Fruit fly (Drosophila melanogaster) whole organism, embryonic: ENCODE data around the gene stwl.

Experiments
- Bdp1 ChIP-seq: fragments of 200-800 bp; sonication (Bioruptor generic); optimal IDR thresholded peaks from 3 replicates; lab custom pipeline; 2016; ENCODE audit warnings: missing biosample characterization, missing genetic modification characterization
- CG10462 ChIP-seq: fragments of 200-800 bp; sonication (Bioruptor generic); optimal IDR thresholded peaks from 2 replicates; lab custom pipeline; 2016; ENCODE audit warnings: missing biosample characterization, missing genetic modification characterization
- CG10959 ChIP-seq: fragments of 200-800 bp; sonication (Bioruptor generic); IDR thresholded peaks from 2 replicates; pipeline ENCODE4 v1.3.6; 2022; ENCODE audit warnings: missing biosample characterization, missing genetic modification characterization
- CG10979 ChIP-seq: fragments of 200-800 bp; sonication (Bioruptor generic); optimal IDR thresholded peaks from 2 replicates; lab custom pipeline; 2018; ENCODE audit warnings: missing biosample characterization, mild to moderate bottlenecking, missing genetic modification characterization, moderate library complexity
- CG11695 ChIP-seq: fragments of 200-800 bp; sonication (Bioruptor generic); IDR thresholded peaks from 3 replicates; pipeline ENCODE4 v1.3.6; 2022; ENCODE audit warnings: missing biosample characterization, missing genetic modification characterization
- CG14050 ChIP-seq: fragments of 200-800 bp; sonication (Bioruptor generic); IDR thresholded peaks from 3 replicates; pipeline ENCODE4 v1.3.6; 2022; ENCODE audit warnings: missing biosample characterization, missing genetic modification characterization
- CG14965 ChIP-seq: fragments of 200-800 bp; sonication (Bioruptor generic); optimal IDR thresholded peaks from 2 replicates; lab custom pipeline; 2016; ENCODE audit warnings: missing biosample characterization, missing genetic modification characterization, borderline replicate concordance
- CG1602 ChIP-seq: fragments of 200-800 bp; sonication (Bioruptor generic); optimal IDR thresholded peaks from 3 replicates; lab custom pipeline; 2016; ENCODE audit warnings: missing biosample characterization, missing genetic modification characterization
- CG17829 ChIP-seq: fragments of 200-800 bp; optimal IDR thresholded peaks from 2 replicates; lab custom pipeline; 2019; ENCODE audit warnings: missing biosample characterization, mild to moderate bottlenecking, missing genetic modification characterization, moderate library complexity
- CG17912 ChIP-seq: fragments of 200-800 bp; sonication (Bioruptor generic); optimal IDR thresholded peaks from 2 replicates; lab custom pipeline; 2018; ENCODE audit warnings: missing biosample characterization, mild to moderate bottlenecking, missing genetic modification characterization
- CG18599 ChIP-seq: fragments of 200-800 bp; sonication (Bioruptor generic); optimal IDR thresholded peaks from 3 replicates; lab custom pipeline; 2017; ENCODE audit warnings: missing biosample characterization, missing genetic modification characterization, mild to moderate bottlenecking, moderate library complexity, missing genetic modification reagents
- CG2199 ChIP-seq: fragments of 200-800 bp; sonication (Bioruptor generic); IDR thresholded peaks from 3 replicates; pipeline ENCODE4 v1.3.6; 2022; ENCODE audit warnings: missing biosample characterization, missing genetic modification characterization
- CG3163 ChIP-seq: fragments of 200-800 bp; sonication (Bioruptor generic); optimal IDR thresholded peaks from 3 replicates; lab custom pipeline; 2016; ENCODE audit warnings: missing biosample characterization, missing genetic modification characterization
- CG33213 ChIP-seq: fragments of 200-800 bp; sonication (Bioruptor generic); optimal IDR thresholded peaks from 3 replicates; lab custom pipeline; 2016; ENCODE audit warnings: missing biosample characterization, missing genetic modification characterization
- CG6175 ChIP-seq: fragments of 200-800 bp; sonication (Bioruptor generic); IDR thresholded peaks from 3 replicates; pipeline ENCODE4 v1.3.6; 2022; ENCODE audit warnings: missing biosample characterization, missing genetic modification characterization
- CG6254 ChIP-seq: fragments of 200-800 bp; sonication (Bioruptor generic); optimal IDR thresholded peaks from 3 replicates; lab custom pipeline; 2017; ENCODE audit warnings: mild to moderate bottlenecking, missing biosample characterization, missing genetic modification reagents, missing genetic modification characterization
- CG6854 ChIP-seq: fragments of 200-800 bp; sonication (Bioruptor generic); optimal IDR thresholded peaks from 3 replicates; lab custom pipeline; 2017; ENCODE audit warnings: missing biosample characterization, mild to moderate bottlenecking, missing genetic modification characterization
- CG7357 ChIP-seq: fragments of 200-800 bp; sonication (Bioruptor generic); IDR thresholded peaks from 3 replicates; pipeline ENCODE4 v1.3.6; 2022; ENCODE audit warnings: missing biosample characterization, missing genetic modification characterization
- CG9437 ChIP-seq: fragments of 200-800 bp; sonication (Bioruptor generic); optimal IDR thresholded peaks from 2 replicates; lab custom pipeline; 2018; ENCODE audit warnings: missing biosample characterization, mild to moderate bottlenecking, missing genetic modification characterization
- CG9609 ChIP-seq: fragments of 200-800 bp; sonication (Bioruptor generic); optimal IDR thresholded peaks from 3 replicates; lab custom pipeline; 2016; ENCODE audit warnings: missing biosample characterization, missing genetic modification characterization
- CG9797 ChIP-seq: fragments of 200-800 bp; sonication (Bioruptor generic); optimal IDR thresholded peaks from 3 replicates; lab custom pipeline; 2018; ENCODE audit warnings: missing biosample characterization, mild to moderate bottlenecking, missing genetic modification characterization
- Dek ChIP-seq: fragments of 200-800 bp; sonication (Bioruptor generic); optimal IDR thresholded peaks from 3 replicates; lab custom pipeline; 2019; ENCODE audit warnings: missing biosample characterization, mild to moderate bottlenecking, missing genetic modification characterization, moderate library complexity
- Dip3 ChIP-seq: fragments of 200-800 bp; sonication (Bioruptor generic); optimal IDR thresholded peaks from 3 replicates; lab custom pipeline; 2016; ENCODE audit warnings: missing biosample characterization, missing genetic modification characterization
- Drgx ChIP-seq: fragments of 200-800 bp; sonication (Bioruptor generic); IDR thresholded peaks from 2 replicates; pipeline ENCODE4 v1.3.6; 2022; ENCODE audit warnings: missing biosample characterization, missing genetic modification characterization
- Eip74EF ChIP-seq, 2 experiments: fragments of 200-800 bp in 1 of 2; fragments of >200 bp in 1 of 2; sonication (Bioruptor generic) in 1 of 2; optimal IDR thresholded peaks; 2 replicates each; lab custom pipeline; 2017 to 2019; ENCODE audit warnings: missing biosample characterization in 2 of 2, missing genetic modification characterization in 2 of 2, mild to moderate bottlenecking in 1 of 2, moderate library complexity in 1 of 2
- Ets65A ChIP-seq: fragments of 200-800 bp; sonication (Bioruptor generic); peaks from one replicate; lab custom pipeline; 2016; ENCODE audit warnings: missing biosample characterization, missing genetic modification characterization
- Gug ChIP-seq: fragments of 200-800 bp; sonication (Bioruptor generic); IDR thresholded peaks from 4 replicates; pipeline ENCODE4 v1.3.6; 2022; ENCODE audit warnings: missing biosample characterization, missing genetic modification characterization
- Hey ChIP-seq: fragments of 200-800 bp; sonication (Bioruptor generic); optimal IDR thresholded peaks from 3 replicates; lab custom pipeline; 2018; ENCODE audit warnings: missing biosample characterization, mild to moderate bottlenecking, missing genetic modification characterization
- Hr78 ChIP-seq, 2 experiments: fragments of 200-800 bp in 1 of 2; fragments of >200 bp in 1 of 2; sonication (Bioruptor generic) in 1 of 2; optimal IDR thresholded peaks; 2 replicates each; lab custom pipeline; 2017 to 2019; ENCODE audit warnings: missing biosample characterization in 2 of 2, missing genetic modification characterization in 2 of 2, mild to moderate bottlenecking in 1 of 2, moderate library complexity in 1 of 2
- NFAT ChIP-seq: fragments of 200-800 bp; sonication (Bioruptor generic); IDR thresholded peaks from 2 replicates; pipeline ENCODE4 v1.3.6; 2022; ENCODE audit warnings: missing biosample characterization, missing genetic modification characterization
- Nf-YB ChIP-seq: fragments of 200-800 bp; sonication (Bioruptor generic); optimal IDR thresholded peaks from 3 replicates; lab custom pipeline; 2019; ENCODE audit warnings: missing biosample characterization, mild to moderate bottlenecking, missing genetic modification characterization, moderate library complexity
- Nf-YC ChIP-seq: fragments of 200-800 bp; optimal IDR thresholded peaks from 3 replicates; lab custom pipeline; 2019; ENCODE audit warnings: missing biosample characterization, mild to moderate bottlenecking, missing genetic modification characterization, moderate library complexity
- Vsx1 ChIP-seq: fragments of 200-800 bp; sonication (Bioruptor generic); optimal IDR thresholded peaks from 2 replicates; lab custom pipeline; 2017; ENCODE audit warnings: missing biosample characterization, mild to moderate bottlenecking, missing genetic modification characterization, missing genetic modification reagents
- ara ChIP-seq: fragments of 200-800 bp; sonication (Bioruptor generic); IDR thresholded peaks from 2 replicates; pipeline ENCODE4 v1.3.6; 2022; ENCODE audit warnings: missing biosample characterization, missing genetic modification characterization
- bbx ChIP-seq: fragments of 200-800 bp; sonication (Bioruptor generic); IDR thresholded peaks from 2 replicates; pipeline ENCODE4 v1.3.6; 2022; ENCODE audit warnings: missing biosample characterization, missing genetic modification characterization; ENCODE audit not compliant: partially characterized antibody
- bigmax ChIP-seq: fragments of 200-800 bp; sonication (Bioruptor generic); optimal IDR thresholded peaks from 2 replicates; lab custom pipeline; 2018; ENCODE audit warnings: missing biosample characterization, mild to moderate bottlenecking, missing genetic modification characterization
- chinmo ChIP-seq: fragments of 200-800 bp; sonication (Bioruptor generic); IDR thresholded peaks from 4 replicates; pipeline ENCODE4 v1.3.6; 2022; ENCODE audit warnings: missing biosample characterization, missing genetic modification characterization; ENCODE audit not compliant: partially characterized antibody
- crol ChIP-seq: fragments of 200-800 bp; sonication (Bioruptor generic); IDR thresholded peaks from 2 replicates; pipeline ENCODE4 v1.3.6; 2022; ENCODE audit warnings: missing biosample characterization, missing genetic modification characterization
- ewg ChIP-seq: fragments of 200-800 bp; sonication (Bioruptor generic); optimal IDR thresholded peaks from 3 replicates; lab custom pipeline; 2017; ENCODE audit warnings: mild to moderate bottlenecking, missing biosample characterization, missing genetic modification reagents, missing genetic modification characterization
- grau ChIP-seq: fragments of 200-800 bp; optimal IDR thresholded peaks from 3 replicates; lab custom pipeline; 2019; ENCODE audit warnings: missing biosample characterization, mild to moderate bottlenecking, missing genetic modification characterization, moderate library complexity
- h ChIP-seq: fragments of >200 bp; optimal IDR thresholded peaks from 2 replicates; lab custom pipeline; 2017
- kni ChIP-seq: fragments of 200-800 bp; sonication (Bioruptor generic); optimal IDR thresholded peaks from 3 replicates; lab custom pipeline; 2017; ENCODE audit warnings: mild to moderate bottlenecking, missing biosample characterization, missing genetic modification reagents, missing genetic modification characterization
- nerfin-1 ChIP-seq: fragments of 200-800 bp; sonication (Bioruptor generic); optimal IDR thresholded peaks from 3 replicates; lab custom pipeline; 2019; ENCODE audit warnings: missing biosample characterization, mild to moderate bottlenecking, missing genetic modification characterization, moderate library complexity
- sim ChIP-seq: fragments of 200-800 bp; sonication (Bioruptor generic); IDR thresholded peaks from 2 replicates; pipeline ENCODE4 v1.3.6; 2022; ENCODE audit warnings: missing biosample characterization, missing genetic modification characterization
- slp2 ChIP-seq: fragments of 200-800 bp; sonication (Bioruptor generic); optimal IDR thresholded peaks from 2 replicates; lab custom pipeline; 2016; ENCODE audit warnings: missing biosample characterization, missing genetic modification characterization
- stc ChIP-seq: fragments of 200-800 bp; sonication (Bioruptor generic); IDR thresholded peaks from 2 replicates; pipeline ENCODE4 v1.3.6; 2022; ENCODE audit warnings: missing biosample characterization, missing genetic modification characterization
- sug ChIP-seq: fragments of 200-800 bp; optimal IDR thresholded peaks from 2 replicates; lab custom pipeline; 2019; ENCODE audit warnings: missing biosample characterization, mild to moderate bottlenecking, missing genetic modification characterization, moderate library complexity
- tio ChIP-seq: fragments of 200-800 bp; sonication (Bioruptor generic); optimal IDR thresholded peaks from 2 replicates; lab custom pipeline; 2017; ENCODE audit warnings: missing biosample characterization, missing genetic modification characterization, inconsistent platforms
- twi ChIP-seq: fragments of 200-800 bp; optimal IDR thresholded peaks from 2 replicates; lab custom pipeline; 2019; ENCODE audit warnings: missing biosample characterization, mild to moderate bottlenecking, missing genetic modification characterization, moderate library complexity
- vvl ChIP-seq: fragments of 200-800 bp; sonication (Bioruptor generic); IDR thresholded peaks from 2 replicates; pipeline ENCODE4 v1.3.6; 2022; ENCODE audit warnings: missing biosample characterization, missing genetic modification characterization
- zf30C ChIP-seq: fragments of 200-800 bp; sonication (Bioruptor generic); optimal IDR thresholded peaks from 3 replicates; lab custom pipeline; 2018; ENCODE audit warnings: missing biosample characterization, mild to moderate bottlenecking, missing genetic modification characterization

The stwl gene

dm6 chr3L:14363103-14363751, 46.5 kb downstream of the stwl start (continued):
- TF ChIP-seq Eip74EF (GFP tag; optimal IDR thresholded peaks at IDR 0.05; lab: Kevin White, UChicago), result peak in 1 of 2 experiments; percentile 44
- TF ChIP-seq CG1602 (GFP tag; lab: Kevin White, UChicago), result peak; percentile 9
- no peak for TF ChIP-seq ara
- TF ChIP-seq Hey (tag; lab: Kevin White, UChicago), result no peak
- peak; percentile 77; the same call in 1 of the 3 replicates for TF ChIP-seq CG2199 (GFP tag; lab: Robert Waterston, UW)
- peak; percentile 67 for TF ChIP-seq grau (tag; lab: Kevin White, UChicago)
- peak; percentile 39 for TF ChIP-seq CG18599 (GFP tag; lab: Kevin White, UChicago)
- no peak for TF ChIP-seq zf30C (GFP tag; lab: Kevin White, UChicago)
- no peak for TF ChIP-seq chinmo
- TF ChIP-seq Nf-YC (tag; lab: Kevin White, UChicago), result no peak
- no peak for TF ChIP-seq nerfin-1 (tag; lab: Kevin White, UChicago)
- TF ChIP-seq CG6854 (GFP tag; lab: Kevin White, UChicago), result no peak
- TF ChIP-seq Ets65A (GFP tag; lab: Kevin White, UChicago), result no peak
- TF ChIP-seq Dip3, result no peak
- peak; percentile 45 for TF ChIP-seq CG10979 (tag; lab: Kevin White, UChicago)
- no peak for TF ChIP-seq Nf-YB
- TF ChIP-seq Drgx (GFP tag; lab: Robert Waterston, UW), result 0 out of 2 replicates have a peak, but pooled peaks have one; percentile 35
- TF ChIP-seq bbx (GFP tag; lab: Robert Waterston, UW), result no peak
- TF ChIP-seq NFAT, result no peak
- no peak for TF ChIP-seq sug (tag; lab: Kevin White, UChicago)
- peak; percentile 12 for TF ChIP-seq Vsx1 (GFP tag; lab: Kevin White, UChicago)
- peak; percentile 39 for TF ChIP-seq CG17829 (tag; lab: Kevin White, UChicago)
- no peak for TF ChIP-seq slp2 (GFP tag; lab: Kevin White, UChicago)
- TF ChIP-seq CG9609 (GFP tag; lab: Kevin White, UChicago), result no peak
- peak; percentile 22 for TF ChIP-seq ewg (GFP tag; lab: Kevin White, UChicago)
- TF ChIP-seq kni (GFP tag; lab: Kevin White, UChicago), result no peak
- no peak for TF ChIP-seq CG10462
- no peak for TF ChIP-seq CG14050 (GFP tag; lab: Robert Waterston, UW)
- TF ChIP-seq CG11695, result peak; percentile 54; the same call in 2 of the 3 replicates
- peak; percentile 38 for TF ChIP-seq tio (GFP tag; lab: Kevin White, UChicago)
- no peak for TF ChIP-seq h (lab: Kevin White, UChicago)
- TF ChIP-seq Dek (tag; lab: Kevin White, UChicago), result peak; percentile 17
- no peak for TF ChIP-seq CG9797 (GFP tag; lab: Kevin White, UChicago)
- no peak for TF ChIP-seq Gug (GFP tag; lab: Robert Waterston, UW)
- TF ChIP-seq CG17912 (GFP tag; lab: Kevin White, UChicago), result no peak
- TF ChIP-seq vvl (GFP tag; lab: Robert Waterston, UW), result no peak; the same call in 1 of the 2 replicates
- TF ChIP-seq bigmax, result no peak

- TF ChIP-seq CG6254 (GFP tag; lab: Kevin White, UChicago), result no peak
- no peak for TF ChIP-seq CG6175
- TF ChIP-seq CG14965 (GFP tag; lab: Kevin White, UChicago), result no peak
- no peak for TF ChIP-seq CG7357 (GFP tag; lab: Robert Waterston, UW)
- peak; percentile 80 for TF ChIP-seq twi
- TF ChIP-seq CG3163 (GFP tag; lab: Kevin White, UChicago), result no peak
- peak; percentile 78 for TF ChIP-seq crol
- peak in 1 of 2 experiments; percentile 73 for TF ChIP-seq Hr78 (GFP tag; optimal IDR thresholded peaks at IDR 0.05; lab: Kevin White, UChicago)
- TF ChIP-seq CG10959 (GFP tag; lab: Robert Waterston, UW), result no peak
- no peak for TF ChIP-seq Bdp1 (GFP tag; lab: Kevin White, UChicago)
- no peak for TF ChIP-seq CG33213 (GFP tag; lab: Kevin White, UChicago)
- TF ChIP-seq sim, result no peak
- TF ChIP-seq stc, result no peak
- no peak for TF ChIP-seq CG9437 (GFP tag; lab: Kevin White, UChicago)
These were observed 47.1 kb downstream of the stwl start for dm6 chr3L:14362660-14363059.
